Worm (Caenorhabditis elegans) whole organism, midembryonic: ENCODE measurements around the gene F10E9.7.
A peak's percentile ranks its signal among the peaks of the same experiment; 100 is the strongest.

Experiments used
- T22C8.4 ChIP-seq: fragments of 200-800 bp; sonication (Bioruptor generic); IDR thresholded peaks from 2 replicates; pipeline ENCODE4 v1.3.6; 2022; ENCODE audit warnings: missing genetic modification characterization, missing compliant biosample characterization
- cog-1 ChIP-seq: sonication (generic microtip); optimal IDR thresholded peaks from 2 replicates; lab custom pipeline; 2016; ENCODE audit warnings: missing genetic modification characterization, missing compliant biosample characterization
- flt-1 ChIP-seq: fragments of 200-800 bp; sonication (Bioruptor generic); IDR thresholded peaks from 2 replicates; pipeline ENCODE4 v1.3.6; 2022; ENCODE audit warnings: missing genetic modification characterization, missing compliant biosample characterization
- klf-2 ChIP-seq: fragments of 200-800 bp; sonication (Bioruptor generic); conservative IDR thresholded peaks from 2 replicates; pipeline ENCODE4 v1.3.6; 2022; ENCODE audit warnings: missing genetic modification reagents, missing genetic modification characterization, missing compliant biosample characterization
- med-1 ChIP-seq: sonication (generic microtip); optimal IDR thresholded peaks from 2 replicates; lab custom pipeline; 2017; ENCODE audit warnings: missing genetic modification characterization, mild to moderate bottlenecking, missing compliant biosample characterization, antibody characterized with exemption, missing genetic modification reagents; ENCODE audit not compliant: insufficient read depth
- ref-1 ChIP-seq: fragments of 200-800 bp; sonication (Bioruptor generic); conservative IDR thresholded peaks from 2 replicates; pipeline ENCODE4 v1.3.6; 2022; ENCODE audit warnings: missing genetic modification reagents, missing genetic modification characterization, missing compliant biosample characterization
- tab-1 ChIP-seq: fragments of 200-800 bp; sonication (Bioruptor generic); IDR thresholded peaks from 2 replicates; pipeline ENCODE4 v1.3.6; 2022; ENCODE audit warnings: missing genetic modification characterization, missing compliant biosample characterization
- ztf-23 ChIP-seq: fragments of 200-800 bp; sonication (Bioruptor generic); IDR thresholded peaks from 2 replicates; pipeline ENCODE4 v1.3.6; 2022; ENCODE audit warnings: missing genetic modification reagents, missing genetic modification characterization, missing compliant biosample characterization
- ztf-29 ChIP-seq: fragments of 200-800 bp; sonication (Bioruptor generic); IDR thresholded peaks from 2 replicates; pipeline ENCODE4 v1.3.6; 2022; ENCODE audit warnings: missing genetic modification reagents, missing genetic modification characterization, missing compliant biosample characterization

F10E9.7 gene

ce11 chrIII:8289181-8289580, 18.1 kb downstream of the F10E9.7 start:
- TF ChIP-seq flt-1 (GFP tag; lab: Robert Waterston, UW) (no peak), klf-2 (GFP tag; lab: Robert Waterston, UW) (no peak), tab-1 (GFP tag; lab: Robert Waterston, UW) (no peak), med-1 (GFP tag; lab: Kevin White, UChicago) (no peak), cog-1 (tag; lab: Kevin White, UChicago) (no peak), T22C8.4 (GFP tag; lab: Robert Waterston, UW) (no peak)

ce11 chrIII:8287519-8287918, 19.7 kb downstream of the F10E9.7 start:
- 0 out of 2 replicates have a peak, but pooled peaks have one; percentile 16 for TF ChIP-seq ztf-23 (GFP tag; lab: Robert Waterston, UW)
- peak; percentile 52; the same call in 1 of the 2 replicates for TF ChIP-seq flt-1 (GFP tag; lab: Robert Waterston, UW)
- TF ChIP-seq klf-2 (GFP tag; lab: Robert Waterston, UW), result no peak
- no peak for TF ChIP-seq ztf-29 (GFP tag; lab: Robert Waterston, UW)
- no peak for TF ChIP-seq med-1 (GFP tag; lab: Kevin White, UChicago)

- TF ChIP-seq med-1 (GFP tag; lab: Kevin White, UChicago), result no peak
- no peak for TF ChIP-seq flt-1 (GFP tag; lab: Robert Waterston, UW)
- TF ChIP-seq T22C8.4 (GFP tag; lab: Robert Waterston, UW), result no peak
- TF ChIP-seq klf-2 (GFP tag; lab: Robert Waterston, UW), result no peak
- TF ChIP-seq ztf-23 (GFP tag; lab: Robert Waterston, UW), result no peak
- no peak for TF ChIP-seq cog-1 (tag; lab: Kevin White, UChicago)
- no peak for TF ChIP-seq tab-1 (GFP tag; lab: Robert Waterston, UW)
Observed at ce11 chrIII:8286824-8287223, 20.4 kb downstream of the F10E9.7 start.

ce11 chrIII:8286003-8286402, 21.2 kb downstream of the F10E9.7 start:
- TF ChIP-seq T22C8.4 (GFP tag; lab: Robert Waterston, UW) (no peak), ztf-23 (GFP tag; lab: Robert Waterston, UW) (no peak), flt-1 (GFP tag; lab: Robert Waterston, UW) (no peak), ztf-29 (GFP tag; lab: Robert Waterston, UW) (no peak), cog-1 (tag; lab: Kevin White, UChicago) (no peak)

- no peak for TF ChIP-seq tab-1 (GFP tag; lab: Robert Waterston, UW)
- no peak for TF ChIP-seq ref-1 (GFP tag; lab: Robert Waterston, UW)
- no peak for TF ChIP-seq klf-2 (GFP tag; lab: Robert Waterston, UW)
- no peak for TF ChIP-seq cog-1 (tag; lab: Kevin White, UChicago)
- no peak for TF ChIP-seq ztf-29 (GFP tag; lab: Robert Waterston, UW)
- no peak for TF ChIP-seq ztf-23 (GFP tag; lab: Robert Waterston, UW)
- no peak for TF ChIP-seq T22C8.4 (GFP tag; lab: Robert Waterston, UW)
- no peak for TF ChIP-seq med-1 (GFP tag; lab: Kevin White, UChicago)
- TF ChIP-seq flt-1 (GFP tag; lab: Robert Waterston, UW), result no peak
Observed at ce11 chrIII:8283525-8283924, 23.7 kb downstream of the F10E9.7 start.

ce11 chrIII:8281310-8281709, 25.9 kb downstream of the F10E9.7 start:
- TF ChIP-seq cog-1 (tag; lab: Kevin White, UChicago) (no peak), tab-1 (GFP tag; lab: Robert Waterston, UW) (no peak), ztf-29 (GFP tag; lab: Robert Waterston, UW) (no peak), flt-1 (GFP tag; lab: Robert Waterston, UW) (no peak), med-1 (GFP tag; lab: Kevin White, UChicago) (no peak), ref-1 (GFP tag; lab: Robert Waterston, UW) (no peak), T22C8.4 (GFP tag; lab: Robert Waterston, UW) (no peak), klf-2 (GFP tag; lab: Robert Waterston, UW) (no peak), ztf-23 (GFP tag; lab: Robert Waterston, UW) (no peak)

ce11 chrIII:8280352-8280751, 26.9 kb downstream of the F10E9.7 start:
- TF ChIP-seq tab-1 (GFP tag; lab: Robert Waterston, UW) (no peak), cog-1 (tag; lab: Kevin White, UChicago) (no peak)

- TF ChIP-seq med-1 (GFP tag; lab: Kevin White, UChicago) (no peak), flt-1 (GFP tag; lab: Robert Waterston, UW) (no peak), ref-1 (GFP tag; lab: Robert Waterston, UW) (no peak), tab-1 (GFP tag; lab: Robert Waterston, UW) (no peak), cog-1 (tag; lab: Kevin White, UChicago) (no peak), ztf-23 (GFP tag; lab: Robert Waterston, UW) (no peak), klf-2 (GFP tag; lab: Robert Waterston, UW) (no peak), ztf-29 (GFP tag; lab: Robert Waterston, UW) (no peak), T22C8.4 (GFP tag; lab: Robert Waterston, UW) (no peak)
Observed at ce11 chrIII:8279567-8279966, 27.7 kb downstream of the F10E9.7 start.

ce11 chrIII:8278801-8279200, 28.4 kb downstream of the F10E9.7 start, which contains the start of gene mig-10:
Gene mig-10 (plus strand): TSS chrIII:8279101.
- no peak for TF ChIP-seq klf-2 (GFP tag; lab: Robert Waterston, UW)
- no peak for TF ChIP-seq med-1 (GFP tag; lab: Kevin White, UChicago)
- TF ChIP-seq ztf-29 (GFP tag; lab: Robert Waterston, UW), result no peak
- no peak for TF ChIP-seq ref-1 (GFP tag; lab: Robert Waterston, UW)
- no peak for TF ChIP-seq tab-1 (GFP tag; lab: Robert Waterston, UW)
- TF ChIP-seq T22C8.4 (GFP tag; lab: Robert Waterston, UW), result no peak
- no peak for TF ChIP-seq flt-1 (GFP tag; lab: Robert Waterston, UW)
- TF ChIP-seq cog-1 (tag; lab: Kevin White, UChicago), result no peak
- no peak for TF ChIP-seq ztf-23 (GFP tag; lab: Robert Waterston, UW)
